Fruit fly (Drosophila melanogaster) whole organism: Measurements from ENCODE around the gene msps.

Source experiments
- CG8478 ChIP-seq: fragments of >200 bp; optimal IDR thresholded peaks from 2 replicates; lab custom pipeline; 2018; ENCODE audit warnings: inconsistent platforms
- Dll ChIP-seq: fragments of >200 bp; optimal IDR thresholded peaks from 2 replicates; lab custom pipeline; 2017
- EcR ChIP-seq, 2 experiments: fragments of >200 bp; optimal IDR thresholded peaks; 2 replicates each; lab custom pipeline; 2017; ENCODE audit warnings: missing biosample characterization in 2 of 2, missing genetic modification characterization in 2 of 2, missing genetic modification reagents in 2 of 2
- pan ChIP-seq: fragments of >200 bp; optimal IDR thresholded peaks from 2 replicates; lab custom pipeline; 2017
- psq ChIP-seq: fragments of >200 bp; optimal IDR thresholded peaks from 2 replicates; lab custom pipeline; 2017
- usp ChIP-seq: fragments of >200 bp; optimal IDR thresholded peaks from 2 replicates; lab custom pipeline; 2017; ENCODE audit warnings: missing biosample characterization, missing genetic modification characterization, mixed read lengths

- TF ChIP-seq CG8478 (lab: Kevin White, UChicago) (no peak), pan (lab: Kevin White, UChicago) (no peak), EcR (GFP tag; optimal IDR thresholded peaks at IDR 0.05; lab: Kevin White, UChicago) (no peak), Dll (no peak), usp (GFP tag; lab: Kevin White, UChicago) (no peak), psq (lab: Kevin White, UChicago) (no peak)
These were observed 48.0 kb downstream of the msps start, which contains the start of the genes Mhcl and Akt for dm6 chr3R:16098333-16099267.
